Fruit fly (Drosophila melanogaster) whole organism, embryonic: ENCODE results near the gene CG34268.
A peak's percentile ranks its signal among the peaks of the same experiment; 100 is the strongest.

Source experiments
- Atf-2 ChIP-seq: fragments of 200-800 bp; sonication (Bioruptor generic); optimal IDR thresholded peaks from 2 replicates; lab custom pipeline; 2016; ENCODE audit warnings: missing biosample characterization, missing genetic modification characterization
- CG10979 ChIP-seq: fragments of 200-800 bp; sonication (Bioruptor generic); optimal IDR thresholded peaks from 2 replicates; lab custom pipeline; 2018; ENCODE audit warnings: missing biosample characterization, mild to moderate bottlenecking, missing genetic modification characterization, moderate library complexity
- CG11085 ChIP-seq: fragments of 200-800 bp; sonication (Bioruptor generic); IDR thresholded peaks from 2 replicates; pipeline ENCODE4 v1.3.6; 2022; ENCODE audit warnings: missing biosample characterization, missing genetic modification characterization
- CG11456 ChIP-seq: fragments of 200-800 bp; sonication (Bioruptor generic); IDR thresholded peaks from 3 replicates; pipeline ENCODE4 v1.3.6; 2022; ENCODE audit warnings: missing biosample characterization, missing genetic modification characterization
- CG11723 ChIP-seq: fragments of 200-800 bp; sonication (Bioruptor generic); optimal IDR thresholded peaks from 2 replicates; lab custom pipeline; 2017; ENCODE audit warnings: missing biosample characterization, mild to moderate bottlenecking, missing genetic modification characterization
- CG12155 ChIP-seq: fragments of 200-800 bp; sonication (Bioruptor generic); optimal IDR thresholded peaks from 3 replicates; lab custom pipeline; 2016; ENCODE audit warnings: missing biosample characterization, missing genetic modification characterization
- CG1529 ChIP-seq: fragments of 200-800 bp; sonication (Bioruptor generic); optimal IDR thresholded peaks from 3 replicates; lab custom pipeline; 2018; ENCODE audit warnings: missing biosample characterization, missing genetic modification characterization
- CG16779 ChIP-seq: fragments of 200-800 bp; sonication (Bioruptor generic); IDR thresholded peaks from 2 replicates; pipeline ENCODE4 v1.3.6; 2022; ENCODE audit warnings: missing biosample characterization, missing genetic modification characterization
- CG16815 ChIP-seq: fragments of 200-800 bp; sonication (Bioruptor generic); optimal IDR thresholded peaks from 3 replicates; lab custom pipeline; 2017; ENCODE audit warnings: missing biosample characterization, mild to moderate bottlenecking, missing genetic modification characterization
- CG2875 ChIP-seq: fragments of 200-800 bp; sonication (Bioruptor generic); optimal IDR thresholded peaks from 2 replicates; lab custom pipeline; 2017; ENCODE audit warnings: missing biosample characterization, mild to moderate bottlenecking, missing genetic modification characterization, missing genetic modification reagents
- CG31224 ChIP-seq: fragments of 200-800 bp; sonication (Bioruptor generic); IDR thresholded peaks from 2 replicates; pipeline ENCODE4 v1.3.6; 2022; ENCODE audit warnings: missing biosample characterization, missing genetic modification characterization
- CG32532 ChIP-seq: fragments of 200-800 bp; sonication (Bioruptor generic); IDR thresholded peaks from 2 replicates; pipeline ENCODE4 v1.3.6; 2022; ENCODE audit warnings: missing biosample characterization, missing genetic modification characterization
- CG33557 ChIP-seq: fragments of 200-800 bp; sonication (Bioruptor generic); optimal IDR thresholded peaks from 2 replicates; lab custom pipeline; 2019; ENCODE audit warnings: missing biosample characterization, mild to moderate bottlenecking, missing genetic modification characterization, moderate library complexity
- CG4617 ChIP-seq: fragments of 200-800 bp; sonication (Bioruptor generic); optimal IDR thresholded peaks from 3 replicates; lab custom pipeline; 2016; ENCODE audit warnings: missing biosample characterization, missing genetic modification characterization, borderline replicate concordance
- CG4707 ChIP-seq: fragments of 200-800 bp; sonication (Bioruptor generic); optimal IDR thresholded peaks from 2 replicates; lab custom pipeline; 2018; ENCODE audit warnings: missing biosample characterization, mild to moderate bottlenecking, missing genetic modification characterization, moderate library complexity
- CG4730 ChIP-seq: fragments of 200-800 bp; sonication (Bioruptor generic); IDR thresholded peaks from 2 replicates; pipeline ENCODE4 v1.3.6; 2022; ENCODE audit warnings: missing biosample characterization, missing genetic modification characterization
- CG7928 ChIP-seq: fragments of 200-800 bp; sonication (Bioruptor generic); optimal IDR thresholded peaks from 2 replicates; lab custom pipeline; 2017; ENCODE audit warnings: missing biosample characterization, mild to moderate bottlenecking, missing genetic modification characterization
- D19A ChIP-seq: fragments of 200-800 bp; optimal IDR thresholded peaks from 3 replicates; lab custom pipeline; 2019; ENCODE audit warnings: missing biosample characterization, mild to moderate bottlenecking, missing genetic modification characterization, moderate library complexity
- HLH3B ChIP-seq: fragments of 200-800 bp; sonication (Bioruptor generic); IDR thresholded peaks from 2 replicates; pipeline ENCODE4 v1.3.6; 2022; ENCODE audit warnings: missing biosample characterization, missing genetic modification characterization
- HLHmδ ChIP-seq: fragments of 200-800 bp; sonication (Bioruptor generic); optimal IDR thresholded peaks from 2 replicates; lab custom pipeline; 2018; ENCODE audit warnings: missing biosample characterization, mild to moderate bottlenecking, missing genetic modification characterization, moderate library complexity
- Mrtf ChIP-seq: fragments of 200-800 bp; sonication (Bioruptor generic); IDR thresholded peaks from 3 replicates; pipeline ENCODE4 v1.3.6; 2022; ENCODE audit warnings: missing biosample characterization, missing genetic modification characterization
- PHDP ChIP-seq: fragments of 200-800 bp; sonication (Bioruptor generic); optimal IDR thresholded peaks from 3 replicates; lab custom pipeline; 2018; ENCODE audit warnings: missing biosample characterization, mild to moderate bottlenecking, missing genetic modification characterization, moderate library complexity
- Rfx ChIP-seq: fragments of 200-800 bp; sonication (Bioruptor generic); IDR thresholded peaks from 2 replicates; pipeline ENCODE4 v1.3.6; 2022; ENCODE audit warnings: missing biosample characterization, missing genetic modification characterization
- TFAM ChIP-seq: fragments of 200-800 bp; sonication (Bioruptor generic); optimal IDR thresholded peaks from 2 replicates; lab custom pipeline; 2017; ENCODE audit warnings: missing biosample characterization, missing genetic modification characterization, inconsistent platforms
- Trl ChIP-seq, 3 experiments: fragments of >200 bp in 2 of 3; fragments of 200-800 bp in 1 of 3; sonication (Bioruptor generic) in 1 of 3; optimal IDR thresholded peaks; 2 replicates in 1 of 3; 3 replicates in 2 of 3; lab custom pipeline; 2016 to 2017; ENCODE audit warnings: missing biosample characterization in 1 of 3, missing genetic modification characterization in 1 of 3
- Xbp1 ChIP-seq: fragments of 200-800 bp; sonication (Bioruptor generic); optimal IDR thresholded peaks from 3 replicates; lab custom pipeline; 2016; ENCODE audit warnings: missing biosample characterization, mild to moderate bottlenecking, missing genetic modification characterization
- cad ChIP-seq: fragments of >200 bp; optimal IDR thresholded peaks from 2 replicates; lab custom pipeline; 2017; ENCODE audit warnings: missing biosample characterization, missing genetic modification characterization
- ci ChIP-seq: fragments of 200-800 bp; sonication (Bioruptor generic); IDR thresholded peaks from 3 replicates; pipeline ENCODE4 v1.3.6; 2022; ENCODE audit warnings: missing biosample characterization, missing genetic modification characterization
- dati ChIP-seq: fragments of 200-800 bp; sonication (Bioruptor generic); IDR thresholded peaks from 2 replicates; pipeline ENCODE4 v1.3.6; 2022; ENCODE audit warnings: missing biosample characterization, missing genetic modification characterization
- gro ChIP-seq: fragments of 200-800 bp; sonication (Bioruptor generic); optimal IDR thresholded peaks from 2 replicates; lab custom pipeline; 2016; ENCODE audit warnings: missing biosample characterization, missing genetic modification characterization
- gt ChIP-seq: fragments of 200-800 bp; sonication (Bioruptor generic); IDR thresholded peaks from 2 replicates; pipeline ENCODE4 v1.3.6; 2022; ENCODE audit warnings: missing biosample characterization, missing genetic modification characterization
- h ChIP-seq: fragments of >200 bp; optimal IDR thresholded peaks from 2 replicates; lab custom pipeline; 2017
- hb ChIP-seq: fragments of 200-800 bp; sonication (Bioruptor generic); IDR thresholded peaks from 3 replicates; pipeline ENCODE4 v1.3.6; 2022; ENCODE audit warnings: missing biosample characterization, missing genetic modification characterization; ENCODE audit not compliant: partially characterized antibody
- ind ChIP-seq: fragments of 200-800 bp; sonication (Bioruptor generic); optimal IDR thresholded peaks from 3 replicates; lab custom pipeline; 2016; ENCODE audit warnings: missing biosample characterization, missing genetic modification characterization
- insv ChIP-seq, 2 experiments: fragments of 200-800 bp; sonication (Bioruptor generic); optimal IDR thresholded peaks; 3 replicates each; lab custom pipeline; 2016 to 2018; ENCODE audit warnings: missing biosample characterization in 2 of 2, missing genetic modification characterization in 2 of 2
- jigr1 ChIP-seq: fragments of 200-800 bp; sonication (Bioruptor generic); IDR thresholded peaks from 3 replicates; pipeline ENCODE4 v1.3.6; 2022; ENCODE audit warnings: missing biosample characterization, missing genetic modification characterization
- kni ChIP-seq: fragments of 200-800 bp; sonication (Bioruptor generic); optimal IDR thresholded peaks from 3 replicates; lab custom pipeline; 2017; ENCODE audit warnings: mild to moderate bottlenecking, missing biosample characterization, missing genetic modification reagents, missing genetic modification characterization
- psq ChIP-seq: fragments of 200-800 bp; sonication (Bioruptor generic); optimal IDR thresholded peaks from 2 replicates; lab custom pipeline; 2017; ENCODE audit warnings: missing biosample characterization, missing genetic modification characterization
- sc ChIP-seq, 3 experiments: fragments of >200 bp in 2 of 3; fragments of 200-800 bp in 1 of 3; sonication (Bioruptor generic) in 1 of 3; optimal IDR thresholded peaks; 2 replicates in 2 of 3; 3 replicates in 1 of 3; lab custom pipeline; 2017; ENCODE audit warnings: mild to moderate bottlenecking in 1 of 3, missing biosample characterization in 1 of 3, missing genetic modification characterization in 1 of 3, missing genetic modification reagents in 1 of 3
- unpg ChIP-seq: fragments of 200-800 bp; sonication (Bioruptor generic); optimal IDR thresholded peaks from 3 replicates; lab custom pipeline; 2018; ENCODE audit warnings: missing biosample characterization, mild to moderate bottlenecking, missing genetic modification characterization, moderate library complexity

Gene CG34268

DNA sequence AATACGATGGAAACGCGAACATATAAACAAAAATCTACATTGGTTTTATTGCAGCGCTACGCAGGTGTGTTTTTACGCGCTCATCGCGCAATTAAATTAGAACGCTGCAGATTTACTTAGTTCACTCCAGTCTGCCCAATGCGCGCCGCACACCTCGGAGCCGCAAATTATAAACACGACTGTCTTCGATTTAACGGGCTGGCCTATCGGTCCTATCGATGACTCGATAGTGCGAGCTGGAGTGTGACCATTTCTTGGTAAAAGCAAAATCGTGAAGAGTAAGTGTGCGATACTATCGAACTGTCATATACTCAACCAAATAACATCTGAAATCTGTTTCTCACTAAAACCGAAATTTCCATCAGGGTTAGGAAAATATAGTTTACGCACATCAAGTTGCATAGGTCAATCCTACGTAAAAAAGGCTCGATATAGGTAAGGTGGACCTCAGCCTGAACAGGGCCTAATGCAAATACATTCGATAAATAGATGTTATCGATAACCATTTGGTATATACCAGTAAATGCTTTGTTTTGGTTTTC is 39.7 kb downstream of the CG34268 start, which contains the start of the genes klar and BORCS6 (continued):
- TF ChIP-seq HLHmδ (peak; percentile 91), hb (peak; percentile 94), CG10979 (tag; lab: Kevin White, UChicago) (peak; percentile 21), unpg (GFP tag; lab: Kevin White, UChicago) (peak; percentile 43), CG11085 (GFP tag; lab: Robert Waterston, UW) (no peak), CG16779 (GFP tag; lab: Robert Waterston, UW) (no peak), ci (peak; percentile 71; the same call in 2 of the 3 replicates), dati (no peak), Rfx (GFP tag; lab: Robert Waterston, UW) (peak; percentile 51), CG16815 (GFP tag; lab: Kevin White, UChicago) (no peak), cad (peak; percentile 3), kni (peak; percentile 51), jigr1 (GFP tag; lab: Robert Waterston, UW) (no peak), Atf-2 (GFP tag; lab: Kevin White, UChicago) (peak; percentile 38), CG2875 (GFP tag; lab: Kevin White, UChicago) (peak; percentile 21), CG11723 (GFP tag; lab: Kevin White, UChicago) (no peak), CG4707 (peak; percentile 27), h (lab: Kevin White, UChicago) (no peak), gro (GFP tag; lab: Kevin White, UChicago) (peak; percentile 91), sc (optimal IDR thresholded peaks at IDR 0.05; lab: Kevin White, UChicago) (no peak), sc (GFP tag; optimal IDR thresholded peaks at IDR 0.05; lab: Kevin White, UChicago) (no peak), PHDP (tag; lab: Kevin White, UChicago) (peak; percentile 46), Mrtf (GFP tag; lab: Robert Waterston, UW) (no peak), CG33557 (GFP tag; lab: Kevin White, UChicago) (peak; percentile 1), CG32532 (GFP tag; lab: Robert Waterston, UW) (peak; percentile 77), D19A (tag; lab: Kevin White, UChicago) (no peak), TFAM (GFP tag; lab: Kevin White, UChicago) (no peak), CG31224 (GFP tag; lab: Robert Waterston, UW) (no peak), Xbp1 (GFP tag; lab: Kevin White, UChicago) (peak; percentile 77), insv (GFP tag; optimal IDR thresholded peaks at IDR 0.05; lab: Kevin White, UChicago) (no peak), psq (GFP tag; lab: Kevin White, UChicago) (no peak), ind (GFP tag; lab: Kevin White, UChicago) (peak; percentile 67), CG4730 (GFP tag; lab: Robert Waterston, UW) (no peak), CG11456 (GFP tag; lab: Robert Waterston, UW) (no peak), CG1529 (GFP tag; lab: Kevin White, UChicago) (no peak), CG12155 (GFP tag; lab: Kevin White, UChicago) (peak; percentile 46), CG4617 (GFP tag; lab: Kevin White, UChicago) (peak; percentile 63), CG7928 (no peak), Trl (optimal IDR thresholded peaks at IDR 0.05; lab: Kevin White, UChicago) (peak in 1 of 2 experiments; percentile 13), Trl (GFP tag; optimal IDR thresholded peaks at IDR 0.05; lab: Kevin White, UChicago) (peak; percentile 59), gt (no peak), HLH3B (GFP tag; lab: Robert Waterston, UW) (0 out of 2 replicates have a peak, but pooled peaks have one; percentile 20)
